Fruit fly (Drosophila melanogaster): Measurements from ENCODE around the gene Ndc80.

The Ndc80 gene

DNA sequence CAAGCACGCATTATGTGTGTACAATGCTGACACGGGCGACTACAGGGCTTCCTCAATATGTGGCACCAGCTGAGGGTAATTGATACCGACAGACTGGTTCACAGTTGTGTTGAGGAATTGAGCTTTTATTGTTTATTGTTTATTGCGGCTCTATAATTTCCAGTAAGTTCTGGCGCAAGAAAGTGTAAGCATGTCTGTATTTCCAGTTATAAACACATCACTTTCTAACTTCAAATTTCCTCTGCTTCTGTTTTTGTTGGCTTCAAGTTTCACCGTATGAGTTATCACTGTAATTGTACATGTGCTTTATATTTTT lies 14.7 kb upstream of the Ndc80 start (continued):
- TF ChIP-seq trem (tag; optimal IDR thresholded peaks at IDR 0.05) (peak; percentile 0), Trl (optimal IDR thresholded peaks at IDR 0.05) (no peak), Trl (GFP tag; optimal IDR thresholded peaks at IDR 0.05) (peak; percentile 77), Atf6 (GFP tag; IDR thresholded peaks at IDR 0.05) (peak; percentile 87), CG13287 (GFP tag; IDR thresholded peaks at IDR 0.05; ENCODE audit: partially characterized antibody) (peak; percentile 22; the same call in 1 of the 2 replicates), nmo (GFP tag; optimal IDR thresholded peaks at IDR 0.05) (peak; percentile 75), pho (GFP tag; optimal IDR thresholded peaks at IDR 0.05) (peak; percentile 77), CG6683 (GFP tag; optimal IDR thresholded peaks at IDR 0.05) (peak; percentile 46), ATbp (GFP tag; optimal IDR thresholded peaks at IDR 0.05) (peak; percentile 56), CG1024 (GFP tag; IDR thresholded peaks at IDR 0.05) (no peak), ara (GFP tag; IDR thresholded peaks at IDR 0.05) (peak; percentile 34; the same call in 1 of the 2 replicates), pita (GFP tag; optimal IDR thresholded peaks at IDR 0.05) (no peak), Vsx1 (GFP tag; optimal IDR thresholded peaks at IDR 0.05) (peak; percentile 40), aop (GFP tag; IDR thresholded peaks at IDR 0.05) (no peak), CG32532 (GFP tag; IDR thresholded peaks at IDR 0.05) (peak; percentile 85), dysf (GFP tag; IDR thresholded peaks at IDR 0.05) (peak; percentile 91), bbx (GFP tag; IDR thresholded peaks at IDR 0.05; ENCODE audit: partially characterized antibody) (no peak), CG1233 (GFP tag; optimal IDR thresholded peaks at IDR 0.05) (peak; percentile 74), CG32767 (GFP tag; IDR thresholded peaks at IDR 0.05) (0 out of 2 replicates have a peak, but pooled peaks have one; percentile 41), CG10274 (GFP tag; optimal IDR thresholded peaks at IDR 0.05) (peak; percentile 27), Lpt (GFP tag; optimal IDR thresholded peaks at IDR 0.05) (no peak), CG9932 (GFP tag; IDR thresholded peaks at IDR 0.05) (peak; percentile 87), insv (GFP tag; optimal IDR thresholded peaks at IDR 0.05) (no peak), gem (tag; optimal IDR thresholded peaks at IDR 0.05) (peak; percentile 83), Side (GFP tag; optimal IDR thresholded peaks at IDR 0.05) (peak; percentile 77), CG12071 (GFP tag; optimal IDR thresholded peaks at IDR 0.05) (peak; percentile 60), onecut (GFP tag; IDR thresholded peaks at IDR 0.05) (peak; percentile 49), Gug (GFP tag; IDR thresholded peaks at IDR 0.05) (peak; percentile 79), scrt (GFP tag; optimal IDR thresholded peaks at IDR 0.05) (peak; percentile 55), CG13424 (tag; optimal IDR thresholded peaks at IDR 0.05) (peak; percentile 81), CG15011 (GFP tag; optimal IDR thresholded peaks at IDR 0.05) (peak; percentile 13), CG1647 (GFP tag; optimal IDR thresholded peaks at IDR 0.05) (peak; percentile 71), tx (GFP tag; optimal IDR thresholded peaks at IDR 0.05) (peak; percentile 73), Sry-δ (GFP tag; optimal IDR thresholded peaks at IDR 0.05) (peak; percentile 23), CG16779 (GFP tag; IDR thresholded peaks at IDR 0.05) (0 out of 2 replicates have a peak, but pooled peaks have one; percentile 28), CG2199 (GFP tag; IDR thresholded peaks at IDR 0.05) (peak; percentile 60; the same call in 1 of the 3 replicates), CG8944 (GFP tag; optimal IDR thresholded peaks at IDR 0.05) (peak; percentile 84), CG30020 (tag; optimal IDR thresholded peaks at IDR 0.05) (no peak), mirr (GFP tag; optimal IDR thresholded peaks at IDR 0.05) (peak; percentile 62), Fer1 (GFP tag; optimal IDR thresholded peaks at IDR 0.05) (peak; percentile 88), run (tag; optimal IDR thresholded peaks at IDR 0.05) (peak; percentile 38), maf-S (GFP tag; optimal IDR thresholded peaks at IDR 0.05) (peak; percentile 70), esg (GFP tag; conservative IDR thresholded peaks at IDR 0.05) (peak; percentile 62), Sox102F (GFP tag; optimal IDR thresholded peaks at IDR 0.05) (peak; percentile 72), dati (GFP tag; IDR thresholded peaks at IDR 0.05) (peak; percentile 13; the same call in 1 of the 2 replicates), ham (GFP tag; IDR thresholded peaks at IDR 0.05) (peak; percentile 7; the same call in 1 of the 2 replicates), Aef1 (GFP tag; IDR thresholded peaks at IDR 0.05) (peak; percentile 69), CG10462 (GFP tag; optimal IDR thresholded peaks at IDR 0.05) (peak; percentile 44), fd3F (GFP tag; optimal IDR thresholded peaks at IDR 0.05) (peak; percentile 72), sob (GFP tag; IDR thresholded peaks at IDR 0.05) (peak; percentile 75), C15 (GFP tag; IDR thresholded peaks at IDR 0.05) (peak; percentile 57; the same call in 1 of the 3 replicates), CG6254 (GFP tag; optimal IDR thresholded peaks at IDR 0.05) (no peak)
